Worm (Caenorhabditis elegans) whole organism, L3 larva: ENCODE data around the gene snt-1.

Experiments used
- R02D3.7 ChIP-seq: fragments of 150-350 bp; optimal IDR thresholded peaks from 2 replicates; lab custom pipeline; 2014; ENCODE audit warnings: missing biosample characterization, missing genetic modification characterization
- ceh-28 ChIP-seq: fragments of 150-350 bp; optimal IDR thresholded peaks from 2 replicates; lab custom pipeline; 2014; ENCODE audit warnings: missing biosample characterization, missing genetic modification reagents, missing genetic modification characterization
- daf-12 ChIP-seq: fragments of 150-350 bp; optimal IDR thresholded peaks from 2 replicates; lab custom pipeline; 2014; ENCODE audit warnings: missing biosample characterization, missing genetic modification reagents, missing genetic modification characterization
- egl-5 ChIP-seq: fragments of 150-350 bp; optimal IDR thresholded peaks from 2 replicates; lab custom pipeline; 2017; ENCODE audit warnings: missing biosample characterization, missing genetic modification reagents, missing genetic modification characterization, inconsistent platforms
- elt-1 ChIP-seq: fragments of 150-350 bp; optimal IDR thresholded peaks from 2 replicates; lab custom pipeline; 2014; ENCODE audit warnings: missing biosample characterization, missing genetic modification characterization
- elt-2 ChIP-seq: sonication (generic microtip); optimal IDR thresholded peaks from 2 replicates; lab custom pipeline; 2016; ENCODE audit warnings: missing genetic modification reagents, mild to moderate bottlenecking, missing genetic modification characterization, missing compliant biosample characterization
- elt-3 ChIP-seq, 3 experiments: fragments of 150-350 bp in 1 of 3; sonication (generic microtip) in 2 of 3; optimal IDR thresholded peaks; 2 replicates in 2 of 3; 4 replicates in 1 of 3; lab custom pipeline; 2014 to 2017; ENCODE audit warnings: missing biosample characterization in 3 of 3, missing genetic modification characterization in 3 of 3
- eor-1 ChIP-seq, 2 experiments: fragments of 150-350 bp; optimal IDR thresholded peaks; 2 replicates each; lab custom pipeline; 2014 to 2018; ENCODE audit warnings: missing biosample characterization in 2 of 2, missing genetic modification characterization in 2 of 2
- fos-1 ChIP-seq: fragments of 150-350 bp; optimal IDR thresholded peaks from 2 replicates; lab custom pipeline; 2014; ENCODE audit warnings: missing biosample characterization, missing genetic modification characterization
- hmg-11 ChIP-seq: sonication (generic microtip); optimal IDR thresholded peaks from 2 replicates; lab custom pipeline; 2016; ENCODE audit warnings: missing genetic modification characterization, missing compliant biosample characterization
- jun-1 ChIP-seq: fragments of 150-350 bp; optimal IDR thresholded peaks from 2 replicates; lab custom pipeline; 2014; ENCODE audit warnings: missing biosample characterization, missing genetic modification reagents, missing genetic modification characterization
- lin-15B ChIP-seq: fragments of 150-350 bp; optimal IDR thresholded peaks from 2 replicates; lab custom pipeline; 2014; ENCODE audit warnings: missing biosample characterization, missing genetic modification characterization
- lin-39 ChIP-seq: fragments of 150-350 bp; optimal IDR thresholded peaks from 2 replicates; lab custom pipeline; 2018; ENCODE audit warnings: missing biosample characterization, missing genetic modification reagents, missing genetic modification characterization
- mml-1 ChIP-seq: fragments of 150-350 bp; sonication (generic microtip); optimal IDR thresholded peaks from 3 replicates; lab custom pipeline; 2014; ENCODE audit warnings: missing biosample characterization, missing genetic modification characterization
- nfya-1 ChIP-seq: sonication (generic microtip); optimal IDR thresholded peaks from 2 replicates; lab custom pipeline; 2017; ENCODE audit warnings: missing genetic modification characterization, mild to moderate bottlenecking, missing compliant biosample characterization, antibody characterized with exemption, moderate library complexity; ENCODE audit not compliant: insufficient read depth
- nhr-11 ChIP-seq: fragments of 150-350 bp; optimal IDR thresholded peaks from 2 replicates; lab custom pipeline; 2014; ENCODE audit warnings: missing biosample characterization, missing genetic modification characterization
- nhr-23 ChIP-seq: fragments of 150-350 bp; optimal IDR thresholded peaks from 2 replicates; lab custom pipeline; 2014; ENCODE audit warnings: missing biosample characterization, missing genetic modification reagents, missing genetic modification characterization
- nhr-25 ChIP-seq: sonication (generic microtip); optimal IDR thresholded peaks from 2 replicates; lab custom pipeline; 2017; ENCODE audit warnings: missing biosample characterization, missing genetic modification characterization
- nhr-43 ChIP-seq: sonication (generic microtip); optimal IDR thresholded peaks from 2 replicates; lab custom pipeline; 2016; ENCODE audit warnings: mild to moderate bottlenecking, missing genetic modification characterization, missing compliant biosample characterization; ENCODE audit not compliant: poor library complexity, severe bottlenecking
- nhr-76 ChIP-seq: fragments of 150-350 bp; sonication (generic microtip); optimal IDR thresholded peaks from 5 replicates; lab custom pipeline; 2014; ENCODE audit warnings: missing biosample characterization, missing genetic modification characterization
- nhr-77 ChIP-seq: fragments of 150-350 bp; optimal IDR thresholded peaks from 2 replicates; lab custom pipeline; 2014; ENCODE audit warnings: missing biosample characterization, missing genetic modification characterization
- pha-4 ChIP-seq: fragments of 150-350 bp; optimal IDR thresholded peaks from 2 replicates; lab custom pipeline; 2014; ENCODE audit warnings: missing biosample characterization, missing genetic modification reagents, missing genetic modification characterization
- pqm-1 ChIP-seq: fragments of 150-350 bp; optimal IDR thresholded peaks from 2 replicates; lab custom pipeline; 2017; ENCODE audit warnings: missing biosample characterization, missing genetic modification characterization, inconsistent platforms
- skn-1 ChIP-seq: fragments of 150-350 bp; optimal IDR thresholded peaks from 2 replicates; lab custom pipeline; 2014; ENCODE audit warnings: missing biosample characterization, missing genetic modification characterization
- tbx-2 ChIP-seq: sonication (generic microtip); optimal IDR thresholded peaks from 2 replicates; lab custom pipeline; 2016; ENCODE audit warnings: mild to moderate bottlenecking, missing genetic modification characterization, missing compliant biosample characterization
- unc-62 ChIP-seq: fragments of 150-350 bp; sonication (generic microtip); optimal IDR thresholded peaks from 4 replicates; lab custom pipeline; 2014; ENCODE audit warnings: missing biosample characterization, missing genetic modification reagents, missing genetic modification characterization
- zag-1 ChIP-seq: fragments of 150-350 bp; optimal IDR thresholded peaks from 2 replicates; lab custom pipeline; 2014; ENCODE audit warnings: missing biosample characterization, missing genetic modification characterization
- ztf-4 ChIP-seq: fragments of 150-350 bp; optimal IDR thresholded peaks from 2 replicates; lab custom pipeline; 2014; ENCODE audit warnings: missing biosample characterization, missing genetic modification characterization

snt-1 gene

ce11 chrII:6827388-6827787 is 16.6 kb downstream of the snt-1 start (continued):
- TF ChIP-seq nfya-1 (tag; lab: Kevin White, UChicago) (peak; percentile 61), zag-1 (tag; lab: Kevin White, UChicago) (no peak), unc-62 (GFP tag; lab: Kevin White, UChicago) (peak; percentile 35), fos-1 (no peak), tbx-2 (no peak), skn-1 (tag; lab: Kevin White, UChicago) (no peak)

ce11 chrII:6828073-6828900 is 17.5 kb downstream of the snt-1 start:
- TF ChIP-seq lin-15B (tag; lab: Kevin White, UChicago) (no peak), tbx-2 (peak; percentile 57), lin-39 (tag; lab: Kevin White, UChicago) (peak; percentile 55), daf-12 (no peak), pha-4 (tag; lab: Kevin White, UChicago) (peak; percentile 41), pqm-1 (tag; lab: Kevin White, UChicago) (peak; percentile 2), egl-5 (peak; percentile 4)

DNA sequence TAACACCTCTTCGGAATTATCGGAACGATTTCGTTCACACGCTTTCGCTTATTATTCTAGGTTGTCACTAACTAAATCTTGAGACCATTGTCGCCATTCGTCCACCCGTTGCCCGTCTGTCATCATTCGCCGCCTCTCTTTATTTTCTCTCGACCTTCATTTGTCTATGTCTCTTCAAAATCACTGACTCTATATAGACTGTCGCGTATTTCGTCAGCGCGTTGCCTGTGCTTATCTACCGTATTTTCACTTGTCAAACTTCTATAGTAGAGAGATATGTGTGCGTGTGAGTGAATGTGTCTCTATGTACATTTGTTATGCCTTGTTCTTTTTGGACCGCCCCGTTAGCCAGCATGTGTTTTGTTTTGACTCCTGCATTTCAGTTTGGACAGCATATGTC is 18.3 kb downstream of the snt-1 start:
- TF ChIP-seq nfya-1 (tag; lab: Kevin White, UChicago) (peak; percentile 52), pha-4 (tag; lab: Kevin White, UChicago) (peak; percentile 74), elt-2 (tag; lab: Kevin White, UChicago) (peak; percentile 71), nhr-76 (tag; lab: Kevin White, UChicago) (no peak), elt-3 (tag; optimal IDR thresholded peaks at IDR 0.05; lab: Kevin White, UChicago) (peak in 1 of 3 experiments; percentile 74), hmg-11 (tag; lab: Kevin White, UChicago) (peak; percentile 34), jun-1 (peak; percentile 42), nhr-25 (tag; lab: Kevin White, UChicago) (peak; percentile 79), mml-1 (tag; lab: Kevin White, UChicago) (no peak), nhr-23 (tag; lab: Kevin White, UChicago) (peak; percentile 52), eor-1 (tag; optimal IDR thresholded peaks at IDR 0.05; lab: Kevin White, UChicago) (no peak), unc-62 (GFP tag; lab: Kevin White, UChicago) (peak; percentile 74), pqm-1 (tag; lab: Kevin White, UChicago) (peak; percentile 51), skn-1 (tag; lab: Kevin White, UChicago) (no peak), elt-1 (peak; percentile 48)

DNA sequence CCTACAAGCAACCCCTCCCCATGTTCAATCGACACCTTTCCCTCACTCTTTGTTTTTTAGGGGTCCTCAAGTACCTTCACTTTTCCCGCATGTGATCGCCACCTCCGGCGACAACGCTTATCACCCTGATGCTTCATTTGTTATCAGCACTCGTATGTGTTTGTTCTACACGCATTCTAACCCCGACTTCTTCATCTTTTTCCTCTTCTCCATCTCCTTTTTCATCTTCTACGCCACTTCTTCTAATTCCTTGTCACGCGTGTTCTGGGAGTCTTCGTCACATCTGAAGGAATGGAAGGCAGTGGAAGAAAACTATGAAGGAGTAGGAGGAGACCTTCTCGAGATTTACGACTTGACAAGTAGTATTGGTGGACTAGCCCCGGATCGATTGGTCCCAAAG is 19.2 kb downstream of the snt-1 start:
- TF ChIP-seq R02D3.7 (tag; lab: Kevin White, UChicago) (no peak), elt-2 (tag; lab: Kevin White, UChicago) (peak; percentile 34), nhr-43 (tag; lab: Kevin White, UChicago) (peak; percentile 20), unc-62 (GFP tag; lab: Kevin White, UChicago) (peak; percentile 20), nhr-77 (tag; lab: Kevin White, UChicago) (no peak), nhr-23 (tag; lab: Kevin White, UChicago) (peak; percentile 38), elt-3 (tag; optimal IDR thresholded peaks at IDR 0.05; lab: Kevin White, UChicago) (peak in 1 of 3 experiments; percentile 10), elt-1 (peak; percentile 29)

DNA sequence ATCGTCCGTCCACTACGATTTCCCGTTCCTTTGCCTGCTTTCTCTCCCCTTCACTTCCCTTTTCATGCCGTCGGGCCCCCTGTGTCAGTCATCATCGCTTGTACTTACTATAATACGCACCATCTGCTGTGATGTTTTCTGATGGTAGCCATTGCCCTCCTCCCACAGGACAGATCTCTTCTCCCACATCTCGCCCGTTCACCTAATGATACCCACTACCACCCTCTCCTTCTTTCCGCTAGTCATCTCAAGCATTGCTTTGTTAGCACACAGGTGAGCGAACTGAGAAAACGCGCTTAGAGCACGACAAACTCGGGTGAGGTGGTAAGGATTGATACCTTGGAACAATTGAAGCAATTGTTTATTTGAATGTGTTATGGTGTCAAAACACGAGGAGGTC is 20.2 kb downstream of the snt-1 start:
- TF ChIP-seq hmg-11 (tag; lab: Kevin White, UChicago) (no peak), nhr-76 (tag; lab: Kevin White, UChicago) (no peak), nhr-11 (tag; lab: Kevin White, UChicago) (no peak), pqm-1 (tag; lab: Kevin White, UChicago) (no peak)

DNA sequence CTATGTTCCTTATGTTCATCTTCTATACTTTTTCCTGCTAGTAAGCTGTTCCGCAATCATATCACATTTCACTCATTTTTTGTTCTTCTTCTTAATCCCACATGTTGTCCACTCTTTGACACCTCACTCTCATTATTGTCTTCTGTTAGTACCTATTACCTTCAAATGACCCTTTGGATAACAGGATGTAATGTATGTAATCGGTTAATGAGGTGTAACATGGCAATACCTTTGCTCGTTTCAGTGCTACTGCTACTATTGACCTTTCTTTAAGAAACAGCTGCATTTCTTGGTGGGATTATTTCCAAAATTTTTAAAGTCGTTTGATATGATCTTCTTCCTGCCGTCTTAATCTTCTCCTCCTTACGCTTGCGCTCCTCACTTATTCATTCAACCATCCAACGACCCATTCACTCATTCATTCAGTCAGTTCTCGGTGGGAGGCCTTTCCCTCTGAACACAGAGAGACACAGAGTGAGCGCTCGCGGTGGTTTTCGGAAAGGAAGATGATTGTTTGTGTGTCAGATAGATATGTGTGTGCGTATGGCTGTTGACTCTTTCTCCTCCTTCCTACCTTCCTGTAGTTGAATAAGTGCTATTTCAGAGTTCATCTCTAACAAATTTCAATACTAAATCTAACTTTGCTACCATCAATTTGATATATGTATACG is 20.9 kb downstream of the snt-1 start:
- peak; percentile 36 for TF ChIP-seq egl-5
- no peak for TF ChIP-seq fos-1
- no peak for TF ChIP-seq nhr-77 (tag; lab: Kevin White, UChicago)
- TF ChIP-seq ceh-28 (tag; lab: Kevin White, UChicago), result no peak
- peak; percentile 0 for TF ChIP-seq hmg-11 (tag; lab: Kevin White, UChicago)
- no peak for TF ChIP-seq R02D3.7 (tag; lab: Kevin White, UChicago)
- no peak for TF ChIP-seq ztf-4 (tag; lab: Kevin White, UChicago)
- TF ChIP-seq elt-2 (tag; lab: Kevin White, UChicago), result no peak
- peak; percentile 14 for TF ChIP-seq elt-1
- TF ChIP-seq pha-4 (tag; lab: Kevin White, UChicago), result peak; percentile 29
